Worm (Caenorhabditis elegans) whole organism, L2 larva: ENCODE data around the gene srw-55.
"Not testable (repeated sequence)": the region's sequence is repeated elsewhere in the genome, so short reads cannot be mapped to it uniquely, and the experiment has no call there.

Experiments
- C34F6.9 ChIP-seq: fragments of 150-350 bp; optimal IDR thresholded peaks from 2 replicates; lab custom pipeline; 2014; ENCODE audit warnings: missing biosample characterization, missing genetic modification characterization
- F13H6.1 ChIP-seq: sonication (generic microtip); optimal IDR thresholded peaks from 2 replicates; lab custom pipeline; 2016; ENCODE audit warnings: missing genetic modification characterization, missing compliant biosample characterization
- ZK546.5 ChIP-seq: sonication (generic microtip); optimal IDR thresholded peaks from 2 replicates; lab custom pipeline; 2017; ENCODE audit warnings: missing biosample characterization, missing genetic modification characterization
- alr-1 ChIP-seq: fragments of 150-350 bp; optimal IDR thresholded peaks from 2 replicates; lab custom pipeline; 2014; ENCODE audit warnings: missing biosample characterization, missing genetic modification characterization
- ama-1 ChIP-seq: fragments of 150-350 bp; optimal IDR thresholded peaks from 2 replicates; lab custom pipeline; 2018; ENCODE audit warnings: inconsistent platforms
- blmp-1 ChIP-seq: sonication (generic microtip); optimal IDR thresholded peaks from 2 replicates; lab custom pipeline; 2017; ENCODE audit warnings: missing genetic modification characterization, mild to moderate bottlenecking, missing compliant biosample characterization, antibody characterized with exemption, moderate library complexity; ENCODE audit not compliant: insufficient read depth
- crh-2 ChIP-seq: sonication (generic microtip); optimal IDR thresholded peaks from 2 replicates; lab custom pipeline; 2017; ENCODE audit warnings: missing biosample characterization, missing genetic modification characterization
- dmd-4 ChIP-seq: sonication (generic microtip); optimal IDR thresholded peaks from 2 replicates; lab custom pipeline; 2017; ENCODE audit warnings: missing biosample characterization, missing genetic modification characterization
- elt-1 ChIP-seq: fragments of 150-350 bp; optimal IDR thresholded peaks from 2 replicates; lab custom pipeline; 2014; ENCODE audit warnings: missing biosample characterization, missing genetic modification characterization
- elt-3 ChIP-seq: sonication (generic microtip); optimal IDR thresholded peaks from 2 replicates; lab custom pipeline; 2017; ENCODE audit warnings: missing biosample characterization, missing genetic modification characterization
- fos-1 ChIP-seq: fragments of 150-350 bp; optimal IDR thresholded peaks from 2 replicates; lab custom pipeline; 2014; ENCODE audit warnings: missing biosample characterization, missing genetic modification characterization
- gmeb-1 ChIP-seq: fragments of 150-350 bp; optimal IDR thresholded peaks from 2 replicates; lab custom pipeline; 2014; ENCODE audit warnings: missing biosample characterization, missing genetic modification characterization
- lin-11 ChIP-seq: fragments of 150-350 bp; sonication (generic microtip); optimal IDR thresholded peaks from 2 replicates; lab custom pipeline; 2014; ENCODE audit warnings: missing biosample characterization, missing genetic modification characterization, inconsistent platforms, mixed read lengths
- lin-39 ChIP-seq: fragments of 150-350 bp; optimal IDR thresholded peaks from 2 replicates; lab custom pipeline; 2014; ENCODE audit warnings: missing biosample characterization, missing genetic modification reagents, missing genetic modification characterization
- mbf-1 ChIP-seq: sonication (generic microtip); optimal IDR thresholded peaks from 2 replicates; lab custom pipeline; 2017; ENCODE audit warnings: missing biosample characterization, missing genetic modification characterization
- mdl-1 ChIP-seq, 2 experiments: fragments of 150-350 bp in 1 of 2; sonication (generic microtip) in 1 of 2; optimal IDR thresholded peaks; 2 replicates each; lab custom pipeline; 2017; ENCODE audit warnings: missing biosample characterization in 2 of 2, missing genetic modification characterization in 2 of 2
- nhr-11 ChIP-seq: fragments of 150-350 bp; optimal IDR thresholded peaks from 2 replicates; lab custom pipeline; 2014; ENCODE audit warnings: missing biosample characterization, missing genetic modification characterization
- nhr-129 ChIP-seq: fragments of 150-350 bp; optimal IDR thresholded peaks from 2 replicates; lab custom pipeline; 2014; ENCODE audit warnings: missing biosample characterization, missing genetic modification characterization
- nhr-21 ChIP-seq: fragments of 150-350 bp; optimal IDR thresholded peaks from 2 replicates; lab custom pipeline; 2014; ENCODE audit warnings: missing biosample characterization, missing genetic modification characterization
- nhr-23 ChIP-seq: fragments of 150-350 bp; optimal IDR thresholded peaks from 2 replicates; lab custom pipeline; 2014; ENCODE audit warnings: missing biosample characterization, missing genetic modification reagents, missing genetic modification characterization
- nhr-237 ChIP-seq: fragments of 150-350 bp; optimal IDR thresholded peaks from 2 replicates; lab custom pipeline; 2014; ENCODE audit warnings: missing biosample characterization, missing genetic modification characterization
- nhr-25 ChIP-seq: fragments of 150-350 bp; sonication (generic microtip); optimal IDR thresholded peaks from 3 replicates; lab custom pipeline; 2014; ENCODE audit warnings: missing biosample characterization, missing genetic modification characterization
- nhr-77 ChIP-seq: fragments of 150-350 bp; optimal IDR thresholded peaks from 2 replicates; lab custom pipeline; 2014; ENCODE audit warnings: missing biosample characterization, missing genetic modification characterization
- sem-4 ChIP-seq: fragments of 150-350 bp; optimal IDR thresholded peaks from 2 replicates; lab custom pipeline; 2014; ENCODE audit warnings: missing biosample characterization, missing genetic modification reagents, missing genetic modification characterization
- sma-3 ChIP-seq: sonication (generic microtip); optimal IDR thresholded peaks from 2 replicates; lab custom pipeline; 2016; ENCODE audit warnings: missing genetic modification reagents, missing genetic modification characterization, missing compliant biosample characterization
- sma-9 ChIP-seq, 2 experiments: fragments of 150-350 bp in 1 of 2; sonication (generic microtip) in 1 of 2; optimal IDR thresholded peaks; 2 replicates each; lab custom pipeline; 2014 to 2016; ENCODE audit warnings: missing genetic modification characterization in 2 of 2, mild to moderate bottlenecking in 1 of 2, missing biosample characterization in 1 of 2, missing compliant biosample characterization in 1 of 2, missing genetic modification reagents in 1 of 2, moderate library complexity in 1 of 2
- unc-62 ChIP-seq: fragments of 150-350 bp; optimal IDR thresholded peaks from 2 replicates; lab custom pipeline; 2014; ENCODE audit warnings: missing biosample characterization, missing genetic modification reagents, missing genetic modification characterization
- zag-1 ChIP-seq: fragments of 150-350 bp; optimal IDR thresholded peaks from 2 replicates; lab custom pipeline; 2014; ENCODE audit warnings: missing biosample characterization, missing genetic modification characterization
- ztf-1 ChIP-seq: fragments of 200-800 bp; sonication (Bioruptor generic); conservative IDR thresholded peaks from 2 replicates; pipeline ENCODE4 v1.3.6; 2022; ENCODE audit warnings: missing genetic modification characterization, missing compliant biosample characterization
- ztf-11 ChIP-seq: sonication (generic microtip); optimal IDR thresholded peaks from 2 replicates; lab custom pipeline; 2017; ENCODE audit warnings: missing biosample characterization, missing genetic modification characterization

srw-55 gene

DNA sequence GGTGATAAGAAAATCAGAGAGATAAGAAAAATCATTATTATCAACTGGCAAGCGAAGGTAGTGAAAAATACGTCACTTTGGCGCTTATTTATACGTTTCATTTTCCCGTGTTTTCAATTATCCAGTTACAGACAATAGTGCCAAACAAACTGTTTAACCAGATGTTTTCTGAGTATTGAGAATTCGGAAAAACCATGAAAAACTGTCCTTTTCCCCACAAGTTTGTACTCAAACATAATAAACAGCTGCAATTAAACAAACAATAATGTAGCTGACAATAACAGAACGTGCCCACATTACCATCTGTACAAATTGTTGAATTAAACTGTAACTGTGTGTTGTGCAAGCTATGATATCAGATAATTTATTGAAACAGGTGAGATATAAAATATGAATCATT, 34.6 kb downstream of the srw-55 start, which contains the start of the genes F35E8.1 and F35E8.2:
TSS of gene F35E8.1 (minus strand) at position 101 of the 400 bp plus-strand sequence.
TSS of gene F35E8.2 (plus strand) at position 132 of the 400 bp plus-strand sequence.
- not testable (repeated sequence) for TF ChIP-seq dmd-4 (tag; lab: Kevin White, UChicago); zag-1 (tag; lab: Kevin White, UChicago); ztf-1 (GFP tag; lab: Robert Waterston, UW)
- TF ChIP-seq, all 48 proteins: peak for 0; not testable (repeated sequence) for 48

DNA sequence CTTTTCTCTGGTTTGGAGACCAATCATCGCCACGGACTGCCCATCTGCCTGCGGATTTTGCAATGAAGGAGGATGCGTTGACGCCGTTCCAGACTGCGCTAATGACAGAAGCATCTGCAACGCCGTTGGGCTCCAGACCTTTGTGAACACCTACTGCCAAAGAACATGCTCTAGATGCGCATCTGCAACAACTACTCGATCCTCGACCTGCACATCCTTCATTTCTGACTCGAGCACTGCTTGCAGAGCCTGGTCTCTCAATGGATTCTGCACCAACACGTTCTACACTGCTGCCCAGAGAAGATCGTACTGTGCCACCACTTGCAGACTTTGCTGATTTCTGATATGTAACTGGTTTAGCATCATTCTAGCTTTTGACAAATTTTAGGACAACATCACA, 39.6 kb downstream of the srw-55 start:
- no peak for TF ChIP-seq ztf-1 (GFP tag; lab: Robert Waterston, UW)
- no peak for TF ChIP-seq nhr-77 (tag; lab: Kevin White, UChicago)
- no peak for TF ChIP-seq alr-1 (tag; lab: Kevin White, UChicago)
- no peak for TF ChIP-seq nhr-23 (tag; lab: Kevin White, UChicago)
- no peak for TF ChIP-seq unc-62 (GFP tag; lab: Kevin White, UChicago)
- no peak for TF ChIP-seq mbf-1
- TF ChIP-seq fos-1 (tag; lab: Kevin White, UChicago), result no peak

DNA sequence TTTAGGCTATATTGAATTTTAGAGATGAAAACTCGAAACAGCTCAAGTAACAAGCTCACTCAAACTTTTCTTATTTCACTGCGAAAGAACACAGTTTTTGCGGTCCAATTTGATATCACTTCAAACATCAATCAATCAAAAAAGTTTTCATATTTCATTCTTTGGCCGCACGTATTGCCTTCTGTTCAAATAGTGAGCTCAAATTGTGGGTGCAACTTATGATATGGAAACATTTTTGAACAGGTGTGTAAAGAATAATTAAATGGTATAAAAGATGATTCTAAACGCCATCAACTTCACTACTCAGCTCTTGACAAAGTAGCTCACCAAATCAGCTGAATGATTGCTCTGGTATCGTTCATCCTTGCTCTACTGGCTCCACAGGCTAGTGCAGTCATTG, 40.5 kb downstream of the srw-55 start, which contains the start of gene T06C12.14:
TSS of gene T06C12.14 (plus strand) at position 301 of the 400 bp plus-strand sequence.
- no peak for TF ChIP-seq mbf-1
- TF ChIP-seq mdl-1 (tag; optimal IDR thresholded peaks at IDR 0.05; lab: Kevin White, UChicago), result no peak
- TF ChIP-seq ztf-11, result no peak
- TF ChIP-seq nhr-21, result no peak
- no peak for TF ChIP-seq nhr-129 (tag; lab: Kevin White, UChicago)

DNA sequence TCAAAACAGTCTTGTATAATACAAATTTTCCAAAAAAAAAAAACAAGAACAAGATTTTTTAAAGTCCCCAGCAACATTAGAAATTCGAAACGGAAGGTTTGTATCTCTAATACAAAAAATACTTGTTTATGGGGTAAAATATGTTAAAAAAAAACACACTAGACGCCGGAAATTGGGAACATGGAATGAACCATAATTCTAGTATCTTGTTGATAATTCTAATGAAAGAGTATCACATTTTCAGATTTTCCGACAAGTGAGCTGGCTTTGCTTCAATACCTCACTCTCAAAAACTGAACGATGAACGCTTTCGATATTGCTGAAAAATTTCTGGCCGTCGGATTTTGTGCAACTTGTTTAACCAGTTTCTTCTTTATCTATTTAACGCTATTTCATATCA, 42.5 kb downstream of the srw-55 start, which contains the start of gene str-60:
TSS of gene str-60 (plus strand) at position 301 of the 400 bp plus-strand sequence.
- TF ChIP-seq ama-1 (lab: Kevin White, UChicago) (no peak), mbf-1 (no peak), sma-3 (GFP tag; lab: Kevin White, UChicago) (no peak), C34F6.9 (no peak), blmp-1 (tag; lab: Kevin White, UChicago) (no peak), nhr-25 (tag; lab: Kevin White, UChicago) (no peak), sem-4 (tag; lab: Kevin White, UChicago) (no peak), nhr-237 (no peak), mdl-1 (tag; optimal IDR thresholded peaks at IDR 0.05; lab: Kevin White, UChicago) (no peak), elt-1 (tag; lab: Kevin White, UChicago) (no peak), sma-9 (GFP tag; optimal IDR thresholded peaks at IDR 0.05; lab: Kevin White, UChicago) (no peak), sma-9 (tag; optimal IDR thresholded peaks at IDR 0.05; lab: Kevin White, UChicago) (no peak), lin-39 (tag; lab: Kevin White, UChicago) (no peak), nhr-129 (tag; lab: Kevin White, UChicago) (no peak), nhr-11 (tag; lab: Kevin White, UChicago) (no peak)

DNA sequence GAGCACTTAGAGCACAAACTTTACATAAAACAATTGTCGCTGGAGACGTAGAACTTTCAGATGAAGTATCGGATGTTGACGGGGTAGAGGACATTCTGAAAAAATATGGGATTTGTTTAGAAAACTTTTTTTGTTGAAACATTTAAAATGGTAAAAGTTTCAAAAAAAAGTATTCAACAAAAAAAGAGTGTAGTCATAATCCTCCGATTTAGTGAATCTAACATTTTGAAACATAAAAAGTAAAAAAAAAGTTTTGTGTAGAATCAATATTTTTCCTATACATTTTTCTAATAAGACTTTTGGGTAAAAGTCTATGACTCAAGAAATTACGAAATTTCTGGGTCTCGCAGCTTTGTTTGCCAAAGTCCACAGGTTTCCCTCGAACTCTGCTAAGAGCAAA, 43.5 kb downstream of the srw-55 start, which contains the start of gene nhr-213:
TSS of gene nhr-213 (minus strand) at position 101 of the 400 bp plus-strand sequence.
- TF ChIP-seq gmeb-1 (tag; lab: Kevin White, UChicago) (no peak), sma-9 (GFP tag; optimal IDR thresholded peaks at IDR 0.05; lab: Kevin White, UChicago) (no peak), sma-9 (tag; optimal IDR thresholded peaks at IDR 0.05; lab: Kevin White, UChicago) (no peak), ztf-1 (GFP tag; lab: Robert Waterston, UW) (no peak), mdl-1 (tag; optimal IDR thresholded peaks at IDR 0.05; lab: Kevin White, UChicago) (no peak), F13H6.1 (tag; lab: Kevin White, UChicago) (no peak), blmp-1 (tag; lab: Kevin White, UChicago) (no peak), lin-11 (tag; lab: Kevin White, UChicago) (no peak), ZK546.5 (tag; lab: Kevin White, UChicago) (no peak)

DNA sequence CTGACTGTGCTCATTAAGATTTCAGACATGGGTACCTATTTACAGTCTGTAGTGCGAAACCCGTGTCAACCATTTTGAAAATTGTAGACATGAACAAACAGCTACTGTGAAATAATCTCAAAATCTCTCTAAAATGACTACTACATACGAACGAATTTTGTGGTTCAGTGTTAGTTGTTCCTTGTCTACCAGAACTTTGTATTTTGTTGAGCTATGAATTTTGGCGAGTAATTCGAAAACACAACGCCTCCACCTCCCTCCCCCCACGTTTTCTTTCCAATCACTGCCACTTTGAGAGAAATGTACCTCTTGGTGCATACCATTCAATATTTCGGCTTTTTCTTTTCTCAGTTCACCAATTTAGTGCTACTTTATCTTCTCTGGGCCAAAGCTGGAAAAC, 47.5 kb downstream of the srw-55 start, which contains the start of gene T06C12.11:
TSS of gene T06C12.11 (plus strand) at position 301 of the 400 bp plus-strand sequence.
- no peak for TF ChIP-seq dmd-4 (tag; lab: Kevin White, UChicago)
- no peak for TF ChIP-seq elt-3 (tag; lab: Kevin White, UChicago)
- no peak for TF ChIP-seq crh-2
- TF ChIP-seq, all 48 proteins: peak for 0
